Worm (Caenorhabditis elegans): Measurements from ENCODE around the gene flr-1.

flr-1 gene

DNA sequence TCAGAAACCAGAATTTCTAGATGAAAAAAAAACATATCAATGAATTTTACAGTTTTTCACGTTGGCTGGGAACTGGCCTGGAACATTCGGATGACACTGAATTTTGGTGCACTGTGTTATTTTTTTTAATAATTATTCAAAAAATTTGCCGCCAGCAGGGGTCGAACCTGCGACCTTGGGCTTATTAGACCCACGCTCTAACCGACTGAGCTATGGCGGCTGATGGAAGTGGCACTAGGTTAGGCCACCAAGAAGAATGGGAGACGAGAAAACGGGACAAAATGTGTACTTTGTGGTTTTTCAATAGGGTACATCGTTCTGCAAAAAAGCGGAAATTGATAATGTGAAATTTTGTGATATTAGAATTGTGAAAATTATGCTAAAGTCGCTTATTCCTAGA, 41.4 kb downstream of the flr-1 start (continued):
- TF ChIP-seq F52B5.7 (tag; optimal IDR thresholded peaks at IDR 0.05) (no peak), F37B4.10 (GFP tag; IDR thresholded peaks at IDR 0.05) (no peak), ceh-91 (GFP tag; IDR thresholded peaks at IDR 0.05) (no peak), nfya-1 (tag; optimal IDR thresholded peaks at IDR 0.05; ENCODE audit: borderline replicate concordance, insufficient read depth) (no peak), nhr-179 (tag; optimal IDR thresholded peaks at IDR 0.05) (no peak), unc-130 (GFP tag; optimal IDR thresholded peaks at IDR 0.05) (no peak), rec-8 (tag; optimal IDR thresholded peaks at IDR 0.05) (peak; percentile 26 to 48), ztf-26 (tag; optimal IDR thresholded peaks at IDR 0.05) (no peak), F39B2.1 (GFP tag; IDR thresholded peaks at IDR 0.05) (no peak), hmg-20 (GFP tag; IDR thresholded peaks at IDR 0.05) (no peak), ceh-27 (GFP tag; optimal IDR thresholded peaks at IDR 0.05) (no peak), ekl-4 (GFP tag; IDR thresholded peaks at IDR 0.05) (peak; percentile 37; the same call in 1 of the 2 replicates), bed-2 (GFP tag; IDR thresholded peaks at IDR 0.05) (no peak), snpc-3.4 (tag; optimal IDR thresholded peaks at IDR 0.05) (peak; percentile 49), ZK185.1 (tag; optimal IDR thresholded peaks at IDR 0.05; ENCODE audit: poor library complexity, severe bottlenecking) (peak; percentile 31), somi-1 (GFP tag; optimal IDR thresholded peaks at IDR 0.05) (peak; percentile 23), akir-1 (GFP tag; optimal IDR thresholded peaks at IDR 0.05) (no peak), cebp-2 (GFP tag; IDR thresholded peaks at IDR 0.05) (no peak), let-607 (tag; optimal IDR thresholded peaks at IDR 0.05) (peak in 1 of 2 experiments; percentile 12), Y53G8AR.9 (GFP tag; conservative IDR thresholded peaks at IDR 0.05) (no peak), F33H1.4 (GFP tag; IDR thresholded peaks at IDR 0.05) (no peak), snpc-1.3 (tag; optimal IDR thresholded peaks at IDR 0.05; ENCODE audit: insufficient read depth) (peak; percentile 39), nhr-120 (GFP tag; IDR thresholded peaks at IDR 0.05) (no peak), aptf-3 (GFP tag; IDR thresholded peaks at IDR 0.05) (no peak), ztf-3 (GFP tag; optimal IDR thresholded peaks at IDR 0.05) (no peak), pha-4 (tag; optimal IDR thresholded peaks at IDR 0.05) (no peak), Y53F4B.3 (GFP tag; IDR thresholded peaks at IDR 0.05) (no peak), F57C9.4 (tag; optimal IDR thresholded peaks at IDR 0.05) (no peak), lsy-27 (tag; optimal IDR thresholded peaks at IDR 0.05; ENCODE audit: borderline replicate concordance, insufficient read depth) (no peak), C17E4.6 (GFP tag; IDR thresholded peaks at IDR 0.05) (no peak), hlh-26 (GFP tag; conservative IDR thresholded peaks at IDR 0.05) (no peak), ccch-3 (GFP tag; optimal IDR thresholded peaks at IDR 0.05) (no peak), egrh-3 (GFP tag; IDR thresholded peaks at IDR 0.05) (no peak), ceh-40 (GFP tag; IDR thresholded peaks at IDR 0.05) (0 out of 2 replicates have a peak, but pooled peaks have one; percentile 61), nhr-80 (tag; optimal IDR thresholded peaks at IDR 0.05) (peak; percentile 8), lin-54 (GFP tag; optimal IDR thresholded peaks at IDR 0.05) (no peak), B0261.1 (tag; optimal IDR thresholded peaks at IDR 0.05) (peak; percentile 77), hsf-1 (GFP tag; IDR thresholded peaks at IDR 0.05) (no peak), aptf-2 (GFP tag; conservative IDR thresholded peaks at IDR 0.05) (no peak), nfyb-1 (GFP tag; IDR thresholded peaks at IDR 0.05) (peak; percentile 44; the same call in 1 of the 2 replicates), mel-28 (tag; optimal IDR thresholded peaks at IDR 0.05; ENCODE audit: borderline replicate concordance) (no peak), sdz-38 (tag; optimal IDR thresholded peaks at IDR 0.05) (no peak), rpc-1 (optimal IDR thresholded peaks at IDR 0.05) (peak; percentile 69), rpc-1 (tag; optimal IDR thresholded peaks at IDR 0.05) (peak; percentile 79), B0035.1 (tag; optimal IDR thresholded peaks at IDR 0.05) (no peak), bed-1 (GFP tag; IDR thresholded peaks at IDR 0.05) (no peak), ztf-18 (tag; optimal IDR thresholded peaks at IDR 0.05) (peak; percentile 40), Y67H2A.10 (GFP tag; conservative IDR thresholded peaks at IDR 0.05) (no peak), ztf-25 (GFP tag; IDR thresholded peaks at IDR 0.05) (no peak)

All from whole organism, young adult.